Fruit fly (Drosophila melanogaster) whole organism, adult: ENCODE data around the gene Send2.

Source experiments
- CG12768 ChIP-seq: fragments of 200-800 bp; sonication (Bioruptor generic); optimal IDR thresholded peaks from 2 replicates; lab custom pipeline; 2017; ENCODE audit warnings: missing biosample characterization, missing genetic modification characterization, mild to moderate bottlenecking, moderate library complexity, missing genetic modification reagents
- CG33017 ChIP-seq: fragments of 200-800 bp; sonication (Bioruptor generic); optimal IDR thresholded peaks from 2 replicates; lab custom pipeline; 2018; ENCODE audit warnings: missing biosample characterization, mild to moderate bottlenecking, missing genetic modification characterization, moderate library complexity
- CG5204 ChIP-seq: fragments of 200-800 bp; sonication (Bioruptor generic); optimal IDR thresholded peaks from 2 replicates; lab custom pipeline; 2016; ENCODE audit warnings: missing biosample characterization, missing genetic modification characterization
- CG7045 ChIP-seq: fragments of 200-800 bp; sonication (Bioruptor generic); optimal IDR thresholded peaks from 2 replicates; lab custom pipeline; 2017; ENCODE audit warnings: missing biosample characterization, mild to moderate bottlenecking, missing genetic modification characterization
- Clk ChIP-seq: fragments of 200-800 bp; sonication (Bioruptor generic); optimal IDR thresholded peaks from 2 replicates; lab custom pipeline; 2017; ENCODE audit warnings: missing biosample characterization, missing genetic modification characterization
- Crg-1 ChIP-seq: fragments of 200-800 bp; sonication (Bioruptor generic); optimal IDR thresholded peaks from 2 replicates; lab custom pipeline; 2016; ENCODE audit warnings: missing biosample characterization, missing genetic modification characterization
- Hr96 ChIP-seq: fragments of 200-800 bp; sonication (Bioruptor generic); optimal IDR thresholded peaks from 2 replicates; lab custom pipeline; 2016; ENCODE audit warnings: missing biosample characterization, missing genetic modification characterization
- Mnt ChIP-seq: fragments of 200-800 bp; sonication (Bioruptor generic); optimal IDR thresholded peaks from 2 replicates; lab custom pipeline; 2016; ENCODE audit warnings: missing biosample characterization, mild to moderate bottlenecking, missing genetic modification characterization
- bab1 ChIP-seq: fragments of 200-800 bp; sonication (Bioruptor generic); optimal IDR thresholded peaks from 3 replicates; lab custom pipeline; 2019; ENCODE audit warnings: missing biosample characterization, mild to moderate bottlenecking, missing genetic modification characterization, moderate library complexity
- cic ChIP-seq: fragments of 200-800 bp; sonication (Bioruptor generic); optimal IDR thresholded peaks from 2 replicates; lab custom pipeline; 2017; ENCODE audit warnings: missing biosample characterization, mild to moderate bottlenecking, missing genetic modification characterization, moderate library complexity
- cnc ChIP-seq, 2 experiments: fragments of >200 bp; optimal IDR thresholded peaks; 2 replicates each; lab custom pipeline; 2017
- kay ChIP-seq: fragments of 200-800 bp; sonication (Bioruptor generic); peaks from one replicate; lab custom pipeline; 2016; ENCODE audit warnings: missing biosample characterization, missing genetic modification characterization, borderline replicate concordance
- toe ChIP-seq: fragments of 200-800 bp; sonication (Bioruptor generic); optimal IDR thresholded peaks from 2 replicates; lab custom pipeline; 2016; ENCODE audit warnings: missing biosample characterization, missing genetic modification characterization

DNA sequence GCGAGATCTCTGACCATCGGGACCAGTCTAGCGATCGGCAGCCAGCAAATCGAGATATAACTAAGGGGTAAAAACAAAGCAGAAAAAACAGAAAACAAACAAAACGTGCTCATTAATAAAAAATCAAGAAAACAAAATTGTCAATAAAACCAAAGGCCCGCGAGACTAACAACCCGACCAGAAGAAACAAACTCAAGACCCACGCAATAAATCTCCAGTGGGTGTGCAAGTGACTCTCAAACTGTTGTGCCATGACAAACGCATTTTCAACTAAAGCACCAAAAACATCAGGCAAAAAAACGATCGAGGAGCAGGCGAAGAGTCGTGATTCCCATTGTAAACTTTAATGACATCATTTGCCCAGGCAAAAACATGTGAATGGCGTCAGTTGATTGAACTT lies 28.5 kb downstream of the Send2 start:
- TF ChIP-seq CG7045 (GFP tag; lab: Kevin White, UChicago) (no peak), CG12768 (GFP tag; lab: Kevin White, UChicago) (no peak), Crg-1 (GFP tag; lab: Kevin White, UChicago) (no peak), Mnt (GFP tag; lab: Kevin White, UChicago) (no peak), CG5204 (no peak), CG33017 (no peak), Hr96 (GFP tag; lab: Kevin White, UChicago) (no peak), kay (GFP tag; lab: Kevin White, UChicago) (no peak), cic (GFP tag; lab: Kevin White, UChicago) (no peak), cnc (optimal IDR thresholded peaks at IDR 0.05; lab: Kevin White, UChicago) (no peak), toe (GFP tag; lab: Kevin White, UChicago) (no peak), bab1 (no peak), Clk (GFP tag; lab: Kevin White, UChicago) (no peak)
